Fruit fly (Drosophila melanogaster) whole organism, adult: ENCODE results near the gene CG32085.

Source experiments
- CG11617 ChIP-seq: fragments of 200-800 bp; sonication (Bioruptor generic); optimal IDR thresholded peaks from 2 replicates; lab custom pipeline; 2017; ENCODE audit warnings: mild to moderate bottlenecking, missing biosample characterization, missing genetic modification reagents, missing genetic modification characterization
- CG14711 ChIP-seq: fragments of 200-800 bp; sonication (Bioruptor generic); optimal IDR thresholded peaks from 2 replicates; lab custom pipeline; 2018; ENCODE audit warnings: missing biosample characterization, mild to moderate bottlenecking, missing genetic modification characterization, moderate library complexity
- CG7101 ChIP-seq: fragments of 200-800 bp; sonication (Bioruptor generic); optimal IDR thresholded peaks from 2 replicates; lab custom pipeline; 2018; ENCODE audit warnings: missing biosample characterization, mild to moderate bottlenecking, missing genetic modification characterization, moderate library complexity
- ovo ChIP-seq: fragments of 200-800 bp; sonication (Bioruptor generic); optimal IDR thresholded peaks from 2 replicates; lab custom pipeline; 2016; ENCODE audit warnings: missing biosample characterization, missing genetic modification characterization
- toe ChIP-seq: fragments of 200-800 bp; sonication (Bioruptor generic); optimal IDR thresholded peaks from 2 replicates; lab custom pipeline; 2016; ENCODE audit warnings: missing biosample characterization, missing genetic modification characterization

- peak; percentile 70 for TF ChIP-seq CG11617 (GFP tag; lab: Kevin White, UChicago)
- TF ChIP-seq CG7101 (tag; lab: Kevin White, UChicago), result peak; percentile 73
- TF ChIP-seq CG14711 (tag; lab: Kevin White, UChicago), result no peak
- peak; percentile 51 for TF ChIP-seq ovo (GFP tag; lab: Kevin White, UChicago)
- TF ChIP-seq toe, result no peak
Measured at dm6 chr3L:11689832-11690602, 9.9 kb upstream of the CG32085 start.
